Fruit fly (Drosophila melanogaster) whole organism: ENCODE measurements around the gene Sfp70A4.

ENCODE experiments used
- CG8478 ChIP-seq: fragments of >200 bp; optimal IDR thresholded peaks from 2 replicates; lab custom pipeline; 2018; ENCODE audit warnings: inconsistent platforms
- Dll ChIP-seq: fragments of >200 bp; optimal IDR thresholded peaks from 2 replicates; lab custom pipeline; 2017
- EcR ChIP-seq, 2 experiments: fragments of >200 bp; optimal IDR thresholded peaks; 2 replicates each; lab custom pipeline; 2017; ENCODE audit warnings: missing biosample characterization in 2 of 2, missing genetic modification characterization in 2 of 2, missing genetic modification reagents in 2 of 2
- pan ChIP-seq: fragments of >200 bp; optimal IDR thresholded peaks from 2 replicates; lab custom pipeline; 2017
- psq ChIP-seq: fragments of >200 bp; optimal IDR thresholded peaks from 2 replicates; lab custom pipeline; 2017
- usp ChIP-seq: fragments of >200 bp; optimal IDR thresholded peaks from 2 replicates; lab custom pipeline; 2017; ENCODE audit warnings: missing biosample characterization, missing genetic modification characterization, mixed read lengths

dm6 chr3L:13296760-13297159 lies at the start of gene Sfp70A4:
- TF ChIP-seq Dll: no peak
- TF ChIP-seq CG8478: no peak
- no peak for TF ChIP-seq psq (lab: Kevin White, UChicago)
- no peak for TF ChIP-seq usp
- no peak for TF ChIP-seq EcR (GFP tag; optimal IDR thresholded peaks at IDR 0.05; lab: Kevin White, UChicago)
- TF ChIP-seq pan: no peak
